Worm (Caenorhabditis elegans) whole organism, L4/young adult: Measurements from ENCODE around the gene Y94H6A.7.

Source experiments
- W03F9.2 ChIP-seq: fragments of 150-350 bp; optimal IDR thresholded peaks from 2 replicates; lab custom pipeline; 2014; ENCODE audit warnings: missing biosample characterization, missing genetic modification characterization
- dao-5 ChIP-seq: sonication (generic microtip); optimal IDR thresholded peaks from 2 replicates; lab custom pipeline; 2016; ENCODE audit warnings: missing genotype, missing genetic modification characterization, moderate library complexity, missing compliant biosample characterization
- him-1 ChIP-seq: sonication (generic microtip); optimal IDR thresholded peaks from 2 replicates; lab custom pipeline; 2016; ENCODE audit warnings: missing genotype, missing genetic modification reagents, missing genetic modification characterization, missing compliant biosample characterization

DNA sequence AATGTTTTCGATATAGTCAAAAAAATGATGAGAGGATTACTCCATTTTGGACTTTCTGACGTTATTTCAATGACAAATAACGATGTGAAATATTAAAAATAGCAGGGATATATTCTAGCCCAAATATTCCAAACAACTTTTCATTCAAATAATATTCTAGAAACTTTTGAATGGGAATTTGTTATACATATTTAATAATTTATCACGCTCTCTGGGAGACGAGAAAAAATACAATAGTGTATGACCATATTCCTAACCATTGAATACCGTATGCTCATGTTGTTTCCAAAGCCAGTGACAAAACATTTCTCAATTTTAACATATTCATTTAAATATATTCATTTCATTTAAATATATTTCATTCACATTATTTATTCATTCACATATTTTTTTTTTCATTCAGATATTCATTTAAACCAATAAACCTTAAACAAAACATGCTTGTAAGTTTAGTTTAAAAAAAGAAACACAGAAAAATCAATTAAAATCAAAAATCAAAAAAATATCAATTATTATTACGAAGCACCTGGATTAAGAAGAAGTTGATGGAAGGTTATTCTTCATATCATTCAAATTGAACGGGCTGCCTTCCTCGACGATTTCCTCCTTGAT, 6.7 kb downstream of the Y94H6A.7 start:
- peak; percentile 7 for TF ChIP-seq W03F9.2 (tag; lab: Kevin White, UChicago)
- TF ChIP-seq him-1 (tag; lab: Kevin White, UChicago) = no peak
- TF ChIP-seq dao-5 = no peak
